Worm (Caenorhabditis elegans): Measurements from ENCODE around the gene prp-39.

DNA sequence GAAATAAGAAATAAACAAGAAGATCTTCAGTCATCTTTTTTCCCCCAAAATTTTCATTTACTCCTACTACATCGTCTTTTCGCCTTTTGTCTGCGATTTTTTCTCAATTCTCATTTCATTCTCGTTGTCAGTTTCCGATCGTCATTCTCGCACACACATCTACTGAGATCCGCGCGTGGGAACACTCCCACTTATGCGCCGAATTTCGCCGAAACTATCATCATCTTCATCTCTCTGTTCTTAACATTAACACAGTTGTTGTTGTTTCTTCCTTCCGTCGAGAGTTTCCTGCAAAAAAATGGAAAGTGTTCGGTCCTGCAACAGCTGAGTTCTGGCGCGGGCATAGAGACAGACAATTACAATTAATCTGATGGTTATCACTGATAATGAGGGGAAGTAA is 15.2 kb upstream of the prp-39 start:
- TF ChIP-seq ceh-88 (GFP tag; IDR thresholded peaks at IDR 0.05) (no peak), nhr-237 (tag; optimal IDR thresholded peaks at IDR 0.05) (no peak), ama-1 (optimal IDR thresholded peaks at IDR 0.05) (no peak), lin-13 (GFP tag; optimal IDR thresholded peaks at IDR 0.05) (no peak), nhr-76 (tag; optimal IDR thresholded peaks at IDR 0.05) (no peak), unc-62 (GFP tag; optimal IDR thresholded peaks at IDR 0.05) (no peak), pag-3 (tag; optimal IDR thresholded peaks at IDR 0.05; ENCODE audit: borderline replicate concordance, insufficient read depth) (no peak), egl-27 (tag; optimal IDR thresholded peaks at IDR 0.05) (no peak), ces-1 (GFP tag; optimal IDR thresholded peaks at IDR 0.05) (no peak), snpc-4 (tag; optimal IDR thresholded peaks at IDR 0.05) (no peak), alr-1 (tag; optimal IDR thresholded peaks at IDR 0.05; ENCODE audit: borderline replicate concordance) (no peak), lir-3 (tag; optimal IDR thresholded peaks at IDR 0.05; ENCODE audit: poor library complexity) (no peak), fos-1 (tag; optimal IDR thresholded peaks at IDR 0.05) (no peak)
